Worm (Caenorhabditis elegans): ENCODE data around the gene slc-17.7.

The slc-17.7 gene

DNA sequence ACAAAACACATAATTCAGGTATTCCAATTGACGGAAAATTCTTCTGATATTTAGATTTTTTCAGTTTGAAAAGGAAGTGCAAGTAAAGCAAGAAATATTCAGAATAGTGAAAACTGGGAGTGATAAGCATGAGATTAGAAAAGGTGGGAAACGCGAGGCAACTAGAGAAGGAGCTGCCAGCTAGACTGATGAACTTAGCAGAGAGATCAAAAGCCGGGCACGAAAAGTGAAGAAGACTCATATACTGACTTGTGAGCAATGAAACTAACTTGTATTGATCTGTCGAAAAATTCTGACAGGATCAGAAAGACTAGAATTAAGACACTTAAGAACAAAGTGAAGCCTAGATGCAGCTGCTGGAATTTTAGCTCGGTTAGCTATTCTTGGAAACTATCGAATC, 4.8 kb downstream of the slc-17.7 start, which contains the start of gene nhr-36:
TSS of gene nhr-36 (minus strand) at position 101 of the 400 bp plus-strand sequence.
- no peak for TF ChIP-seq cog-1 (tag; optimal IDR thresholded peaks at IDR 0.05)
- no peak for TF ChIP-seq med-1 (GFP tag; optimal IDR thresholded peaks at IDR 0.05; ENCODE audit: insufficient read depth)
- no peak for TF ChIP-seq klf-2 (GFP tag; conservative IDR thresholded peaks at IDR 0.05)
- TF ChIP-seq ztf-29 (GFP tag; IDR thresholded peaks at IDR 0.05), result no peak
- TF ChIP-seq tab-1 (GFP tag; IDR thresholded peaks at IDR 0.05), result no peak
- no peak for TF ChIP-seq ztf-23 (GFP tag; IDR thresholded peaks at IDR 0.05)
- no peak for TF ChIP-seq flt-1 (GFP tag; IDR thresholded peaks at IDR 0.05)
- no peak for TF ChIP-seq T22C8.4 (GFP tag; IDR thresholded peaks at IDR 0.05)
- TF ChIP-seq ref-1 (GFP tag; conservative IDR thresholded peaks at IDR 0.05), result no peak

DNA sequence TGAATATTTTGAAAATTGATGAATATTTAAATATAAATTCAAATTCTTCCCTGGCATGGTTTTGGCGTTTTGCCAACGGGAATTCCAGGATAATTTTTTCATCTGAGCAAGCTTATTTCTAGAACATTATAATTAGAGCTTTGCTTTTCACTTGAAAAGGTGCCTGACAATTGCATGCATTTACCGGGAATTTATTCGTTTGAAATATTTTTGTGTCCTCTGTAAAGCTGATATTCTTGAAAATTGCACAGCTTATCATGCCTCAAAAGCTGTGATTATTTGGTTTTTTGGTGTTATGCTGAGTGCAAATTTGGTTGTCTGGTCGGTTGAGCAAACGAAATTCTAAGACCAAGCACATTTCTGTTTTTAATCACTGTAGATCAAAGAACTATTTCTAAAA, 5.9 kb downstream of the slc-17.7 start:
- TF ChIP-seq cog-1 (tag; optimal IDR thresholded peaks at IDR 0.05), result no peak
- TF ChIP-seq T22C8.4 (GFP tag; IDR thresholded peaks at IDR 0.05), result no peak
- no peak for TF ChIP-seq flt-1 (GFP tag; IDR thresholded peaks at IDR 0.05)
- TF ChIP-seq klf-2 (GFP tag; conservative IDR thresholded peaks at IDR 0.05), result no peak
- TF ChIP-seq ztf-29 (GFP tag; IDR thresholded peaks at IDR 0.05), result no peak
- no peak for TF ChIP-seq med-1 (GFP tag; optimal IDR thresholded peaks at IDR 0.05; ENCODE audit: insufficient read depth)
- no peak for TF ChIP-seq ztf-23 (GFP tag; IDR thresholded peaks at IDR 0.05)
- no peak for TF ChIP-seq ref-1 (GFP tag; conservative IDR thresholded peaks at IDR 0.05)
- TF ChIP-seq tab-1 (GFP tag; IDR thresholded peaks at IDR 0.05), result no peak

DNA sequence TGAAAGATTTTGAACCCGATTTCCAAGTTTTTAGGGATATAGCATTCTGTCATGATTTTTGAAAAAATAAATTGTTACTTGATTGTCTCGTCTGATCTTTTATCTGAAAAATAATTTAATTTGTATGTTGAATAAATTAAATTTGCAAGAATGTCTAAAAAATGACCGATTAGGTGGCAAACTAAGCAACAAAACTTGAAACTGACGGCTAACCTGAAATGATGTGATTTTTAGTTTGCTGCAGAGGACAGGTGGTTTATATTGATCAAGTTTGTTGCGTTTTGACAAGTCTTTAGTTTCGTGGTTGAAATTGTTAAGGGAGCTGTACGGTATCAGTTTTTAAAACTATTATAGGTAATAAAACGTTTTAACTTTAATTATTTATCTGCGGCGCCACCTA, 8.8 kb downstream of the slc-17.7 start, which contains the start of gene F07C3.16:
TSS of gene F07C3.16 (minus strand) at position 101 of the 400 bp plus-strand sequence.
- TF ChIP-seq ztf-23 (GFP tag; IDR thresholded peaks at IDR 0.05) (no peak), ref-1 (GFP tag; conservative IDR thresholded peaks at IDR 0.05) (no peak), flt-1 (GFP tag; IDR thresholded peaks at IDR 0.05) (no peak), tab-1 (GFP tag; IDR thresholded peaks at IDR 0.05) (no peak), cog-1 (tag; optimal IDR thresholded peaks at IDR 0.05) (no peak), ztf-29 (GFP tag; IDR thresholded peaks at IDR 0.05) (no peak), T22C8.4 (GFP tag; IDR thresholded peaks at IDR 0.05) (no peak), klf-2 (GFP tag; conservative IDR thresholded peaks at IDR 0.05) (no peak), med-1 (GFP tag; optimal IDR thresholded peaks at IDR 0.05; ENCODE audit: insufficient read depth) (no peak)

DNA sequence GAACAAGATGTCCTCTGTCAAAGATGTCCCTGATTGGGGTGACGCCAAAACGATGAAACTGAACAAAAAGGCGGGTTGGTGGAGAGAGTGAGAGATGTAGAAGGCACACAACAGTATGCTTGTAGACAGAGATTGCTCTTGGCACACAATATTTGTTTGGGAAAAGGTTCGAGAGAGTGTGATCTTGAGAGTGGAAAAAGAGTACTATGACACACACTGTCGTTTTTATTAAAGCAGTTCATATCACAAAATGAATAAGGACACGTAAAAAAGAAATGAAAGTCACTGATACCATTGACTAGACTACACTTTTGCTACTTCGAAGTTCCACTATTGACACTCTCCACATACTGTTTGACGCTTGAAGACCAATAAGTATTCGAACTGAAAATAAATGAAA, 10.8 kb downstream of the slc-17.7 start:
- no peak for TF ChIP-seq T22C8.4 (GFP tag; IDR thresholded peaks at IDR 0.05)
- TF ChIP-seq tab-1 (GFP tag; IDR thresholded peaks at IDR 0.05), result no peak
- no peak for TF ChIP-seq med-1 (GFP tag; optimal IDR thresholded peaks at IDR 0.05; ENCODE audit: insufficient read depth)
- no peak for TF ChIP-seq klf-2 (GFP tag; conservative IDR thresholded peaks at IDR 0.05)
- TF ChIP-seq ztf-29 (GFP tag; IDR thresholded peaks at IDR 0.05), result no peak
- TF ChIP-seq flt-1 (GFP tag; IDR thresholded peaks at IDR 0.05), result no peak
- no peak for TF ChIP-seq ref-1 (GFP tag; conservative IDR thresholded peaks at IDR 0.05)
- TF ChIP-seq ztf-23 (GFP tag; IDR thresholded peaks at IDR 0.05), result no peak
- TF ChIP-seq cog-1 (tag; optimal IDR thresholded peaks at IDR 0.05), result no peak

DNA sequence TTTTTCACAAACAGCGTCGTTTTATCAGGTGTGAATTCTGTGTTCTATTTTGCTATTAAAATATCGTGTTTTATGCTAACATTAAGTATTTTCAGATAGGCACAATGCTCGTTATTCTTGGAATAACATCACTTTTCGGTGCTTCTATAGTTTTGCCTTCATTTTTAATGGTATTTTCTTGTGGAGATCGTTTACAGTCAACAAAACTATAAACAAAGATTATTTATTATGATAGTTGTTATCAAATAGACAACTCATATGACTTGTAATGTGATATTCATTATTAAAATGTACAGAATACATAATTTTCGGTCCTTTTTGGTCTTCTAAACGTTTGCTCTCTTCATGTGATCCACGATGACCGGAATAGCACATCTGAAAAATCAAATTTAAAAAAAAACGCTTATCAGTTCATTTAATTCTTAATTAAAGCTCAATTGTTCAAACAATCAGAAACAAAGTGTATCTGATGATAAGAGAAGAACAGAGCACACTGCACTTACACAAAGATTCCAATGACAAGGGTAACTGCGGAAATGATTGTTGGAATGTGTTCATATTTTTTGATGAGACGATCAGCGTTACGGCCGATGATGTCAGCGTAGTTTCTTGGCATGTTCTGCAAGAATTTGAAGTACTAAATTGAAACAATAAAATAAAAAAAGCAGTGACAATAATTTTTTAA, 12.1 kb downstream of the slc-17.7 start, which contains the start of gene F07C3.9:
TSS of gene F07C3.9 (minus strand) at position 635 of the 685 bp plus-strand sequence.
- no peak for TF ChIP-seq T22C8.4 (GFP tag; IDR thresholded peaks at IDR 0.05)
- TF ChIP-seq flt-1 (GFP tag; IDR thresholded peaks at IDR 0.05), result no peak
- no peak for TF ChIP-seq ref-1 (GFP tag; conservative IDR thresholded peaks at IDR 0.05)
- no peak for TF ChIP-seq ztf-23 (GFP tag; IDR thresholded peaks at IDR 0.05)
- TF ChIP-seq klf-2 (GFP tag; conservative IDR thresholded peaks at IDR 0.05), result no peak
- TF ChIP-seq tab-1 (GFP tag; IDR thresholded peaks at IDR 0.05), result no peak
- TF ChIP-seq med-1 (GFP tag; optimal IDR thresholded peaks at IDR 0.05; ENCODE audit: insufficient read depth), result no peak
- no peak for TF ChIP-seq ztf-29 (GFP tag; IDR thresholded peaks at IDR 0.05)
- TF ChIP-seq cog-1 (tag; optimal IDR thresholded peaks at IDR 0.05), result no peak

DNA sequence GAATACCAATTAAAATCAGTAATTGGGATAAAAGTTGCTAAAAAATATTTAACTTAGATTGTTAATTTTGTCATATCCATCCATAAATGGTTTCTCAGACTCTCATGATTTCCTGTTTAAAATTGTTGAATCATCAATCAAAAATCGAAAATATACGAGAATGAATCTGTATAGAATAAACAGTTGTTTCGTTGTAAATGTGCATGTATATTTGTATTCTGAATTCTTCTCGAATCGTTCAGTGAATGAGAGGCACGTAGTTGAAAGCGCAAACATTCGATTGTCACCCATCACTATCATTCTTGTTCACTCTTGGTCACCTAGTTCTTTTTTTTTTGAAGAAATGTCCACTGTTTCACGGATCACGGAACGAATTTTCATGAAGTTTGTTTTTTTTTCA, 16.4 kb downstream of the slc-17.7 start, which contains the start of gene ptd-2:
TSS of gene ptd-2 (plus strand) at position 301 of the 400 bp plus-strand sequence.
- TF ChIP-seq klf-2 (GFP tag; conservative IDR thresholded peaks at IDR 0.05), result no peak
- TF ChIP-seq T22C8.4 (GFP tag; IDR thresholded peaks at IDR 0.05), result no peak
- TF ChIP-seq cog-1 (tag; optimal IDR thresholded peaks at IDR 0.05), result no peak
- no peak for TF ChIP-seq med-1 (GFP tag; optimal IDR thresholded peaks at IDR 0.05; ENCODE audit: insufficient read depth)

DNA sequence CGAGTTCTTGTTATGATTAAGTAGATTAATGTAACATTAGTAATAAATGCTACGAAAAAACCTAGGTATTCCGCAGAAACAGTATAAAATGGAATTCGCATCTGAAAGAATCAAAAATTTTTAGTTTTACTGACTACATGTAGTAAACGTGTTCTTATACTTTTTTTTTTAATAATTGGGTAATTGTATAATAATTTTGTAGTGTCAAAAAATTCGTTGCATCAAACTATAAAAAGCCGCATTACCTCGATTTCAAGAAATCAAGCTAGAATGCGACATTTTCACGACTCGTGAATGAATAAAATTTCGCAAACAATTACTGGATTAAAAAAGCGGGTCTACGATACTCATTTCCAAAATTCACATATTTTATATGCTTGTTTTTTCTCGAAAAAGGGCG, 17.1 kb downstream of the slc-17.7 start, which contains the start of gene str-94:
TSS of gene str-94 (minus strand) at position 101 of the 400 bp plus-strand sequence.
- TF ChIP-seq med-1 (GFP tag; optimal IDR thresholded peaks at IDR 0.05; ENCODE audit: insufficient read depth) (no peak), ref-1 (GFP tag; conservative IDR thresholded peaks at IDR 0.05) (no peak), cog-1 (tag; optimal IDR thresholded peaks at IDR 0.05) (no peak), T22C8.4 (GFP tag; IDR thresholded peaks at IDR 0.05) (no peak), ztf-29 (GFP tag; IDR thresholded peaks at IDR 0.05) (no peak), klf-2 (GFP tag; conservative IDR thresholded peaks at IDR 0.05) (no peak), flt-1 (GFP tag; IDR thresholded peaks at IDR 0.05) (no peak)

DNA sequence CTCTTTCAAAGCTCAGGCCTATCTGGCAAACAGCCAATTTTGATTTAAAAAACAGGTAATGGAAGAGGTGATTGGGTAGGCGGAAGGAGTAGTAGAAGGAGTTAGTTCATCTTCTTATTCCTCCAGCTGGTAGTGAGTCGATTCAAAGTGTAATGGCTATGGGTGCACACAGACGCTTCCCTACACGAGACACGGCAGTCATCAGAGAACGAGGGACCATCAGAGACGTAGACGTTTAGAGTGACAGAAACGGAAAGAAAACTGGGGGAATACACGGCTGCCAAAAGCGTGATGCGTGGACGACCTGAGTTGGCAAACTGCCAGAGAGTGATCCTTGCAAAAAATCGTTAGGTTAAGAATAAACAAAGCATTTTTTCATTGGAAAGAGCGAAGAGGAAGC, 18.9 kb downstream of the slc-17.7 start:
- TF ChIP-seq cog-1 (tag; optimal IDR thresholded peaks at IDR 0.05) (no peak), flt-1 (GFP tag; IDR thresholded peaks at IDR 0.05) (no peak), ztf-29 (GFP tag; IDR thresholded peaks at IDR 0.05) (no peak), T22C8.4 (GFP tag; IDR thresholded peaks at IDR 0.05) (no peak), med-1 (GFP tag; optimal IDR thresholded peaks at IDR 0.05; ENCODE audit: insufficient read depth) (no peak), ztf-23 (GFP tag; IDR thresholded peaks at IDR 0.05) (no peak), tab-1 (GFP tag; IDR thresholded peaks at IDR 0.05) (no peak), ref-1 (GFP tag; conservative IDR thresholded peaks at IDR 0.05) (no peak), klf-2 (GFP tag; conservative IDR thresholded peaks at IDR 0.05) (no peak)

DNA sequence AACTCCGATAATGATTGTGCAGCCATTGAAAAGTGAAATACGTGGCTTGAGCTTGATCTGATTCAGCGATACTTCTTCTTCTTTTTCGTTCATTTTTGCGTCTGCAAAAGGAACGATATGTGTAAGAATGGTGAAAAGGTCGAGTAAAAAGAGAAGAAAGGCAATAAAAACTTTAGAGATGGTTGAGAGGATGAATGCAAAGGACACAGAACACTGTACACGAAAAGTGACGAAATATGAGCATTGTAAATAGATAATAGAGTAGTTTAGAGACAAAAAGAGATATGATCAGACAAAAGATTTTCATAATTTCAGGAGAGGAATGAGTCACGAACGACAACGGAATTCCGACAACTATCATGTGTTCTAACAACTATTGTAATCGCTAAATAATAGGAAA, 20.0 kb downstream of the slc-17.7 start, which contains the start of gene aat-2:
TSS of gene aat-2 (minus strand) at position 101 of the 400 bp plus-strand sequence.
- TF ChIP-seq T22C8.4 (GFP tag; IDR thresholded peaks at IDR 0.05) (no peak), ref-1 (GFP tag; conservative IDR thresholded peaks at IDR 0.05) (no peak), ztf-23 (GFP tag; IDR thresholded peaks at IDR 0.05) (no peak), klf-2 (GFP tag; conservative IDR thresholded peaks at IDR 0.05) (no peak)

Measured in whole organism, midembryonic.